Fruit fly (Drosophila melanogaster) whole organism, embryonic: ENCODE data around the gene Kyat.

Experiments used
- ATbp ChIP-seq: fragments of 200-800 bp; sonication (Bioruptor generic); optimal IDR thresholded peaks from 2 replicates; lab custom pipeline; 2017; ENCODE audit warnings: missing biosample characterization, mild to moderate bottlenecking, missing genetic modification characterization, missing genetic modification reagents
- Aef1 ChIP-seq: fragments of 200-800 bp; sonication (Bioruptor generic); IDR thresholded peaks from 3 replicates; pipeline ENCODE4 v1.3.6; 2022; ENCODE audit warnings: missing biosample characterization, missing genetic modification characterization
- Atf-2 ChIP-seq: fragments of 200-800 bp; sonication (Bioruptor generic); optimal IDR thresholded peaks from 2 replicates; lab custom pipeline; 2016; ENCODE audit warnings: missing biosample characterization, missing genetic modification characterization
- CG1024 ChIP-seq: fragments of 200-800 bp; sonication (Bioruptor generic); IDR thresholded peaks from 2 replicates; pipeline ENCODE4 v1.3.6; 2022; ENCODE audit warnings: missing biosample characterization, missing genetic modification characterization
- CG2199 ChIP-seq: fragments of 200-800 bp; sonication (Bioruptor generic); IDR thresholded peaks from 3 replicates; pipeline ENCODE4 v1.3.6; 2022; ENCODE audit warnings: missing biosample characterization, missing genetic modification characterization
- CG33557 ChIP-seq: fragments of 200-800 bp; sonication (Bioruptor generic); optimal IDR thresholded peaks from 2 replicates; lab custom pipeline; 2019; ENCODE audit warnings: missing biosample characterization, mild to moderate bottlenecking, missing genetic modification characterization, moderate library complexity
- CG34224 ChIP-seq: fragments of 200-800 bp; sonication (Bioruptor generic); IDR thresholded peaks from 3 replicates; pipeline ENCODE4 v1.3.6; 2022; ENCODE audit warnings: missing biosample characterization, missing genetic modification characterization; ENCODE audit not compliant: partially characterized antibody
- CG34376 ChIP-seq: fragments of 200-800 bp; sonication (Bioruptor generic); optimal IDR thresholded peaks from 2 replicates; lab custom pipeline; 2018; ENCODE audit warnings: missing biosample characterization, mild to moderate bottlenecking, missing genetic modification characterization
- CG3838 ChIP-seq: fragments of 200-800 bp; sonication (Bioruptor generic); optimal IDR thresholded peaks from 3 replicates; lab custom pipeline; 2016; ENCODE audit warnings: missing biosample characterization, missing genetic modification characterization
- CG42726 ChIP-seq: fragments of 200-800 bp; sonication (Bioruptor generic); IDR thresholded peaks from 2 replicates; pipeline ENCODE4 v1.3.6; 2022; ENCODE audit warnings: missing biosample characterization, missing genetic modification characterization; ENCODE audit not compliant: partially characterized antibody
- CG43689 ChIP-seq: fragments of 200-800 bp; sonication (Bioruptor generic); IDR thresholded peaks from 2 replicates; pipeline ENCODE4 v1.3.6; 2022; ENCODE audit warnings: missing biosample characterization, missing genetic modification characterization
- CG4617 ChIP-seq: fragments of 200-800 bp; sonication (Bioruptor generic); optimal IDR thresholded peaks from 3 replicates; lab custom pipeline; 2016; ENCODE audit warnings: missing biosample characterization, missing genetic modification characterization, borderline replicate concordance
- CG5245 ChIP-seq: fragments of 200-800 bp; sonication (Bioruptor generic); optimal IDR thresholded peaks from 3 replicates; lab custom pipeline; 2016; ENCODE audit warnings: missing biosample characterization, missing genetic modification characterization
- CG5953 ChIP-seq: fragments of 200-800 bp; sonication (Bioruptor generic); IDR thresholded peaks from 2 replicates; pipeline ENCODE4 v1.3.6; 2022; ENCODE audit warnings: missing biosample characterization, missing genetic modification characterization
- CG6254 ChIP-seq: fragments of 200-800 bp; sonication (Bioruptor generic); optimal IDR thresholded peaks from 3 replicates; lab custom pipeline; 2017; ENCODE audit warnings: mild to moderate bottlenecking, missing biosample characterization, missing genetic modification reagents, missing genetic modification characterization
- CG7357 ChIP-seq: fragments of 200-800 bp; sonication (Bioruptor generic); IDR thresholded peaks from 3 replicates; pipeline ENCODE4 v1.3.6; 2022; ENCODE audit warnings: missing biosample characterization, missing genetic modification characterization
- CG7839 ChIP-seq: fragments of 200-800 bp; sonication (Bioruptor generic); optimal IDR thresholded peaks from 3 replicates; lab custom pipeline; 2018; ENCODE audit warnings: missing biosample characterization, mild to moderate bottlenecking, missing genetic modification characterization, moderate library complexity
- CG7987 ChIP-seq: fragments of 200-800 bp; sonication (Bioruptor generic); optimal IDR thresholded peaks from 2 replicates; lab custom pipeline; 2018; ENCODE audit warnings: missing biosample characterization, mild to moderate bottlenecking, missing genetic modification characterization, moderate library complexity
- CG8478 ChIP-seq: fragments of >200 bp; optimal IDR thresholded peaks from 2 replicates; lab custom pipeline; 2018
- CG9609 ChIP-seq: fragments of 200-800 bp; sonication (Bioruptor generic); optimal IDR thresholded peaks from 3 replicates; lab custom pipeline; 2016; ENCODE audit warnings: missing biosample characterization, missing genetic modification characterization
- D ChIP-seq, 2 experiments: fragments of 200-800 bp in 1 of 2; fragments of >200 bp in 1 of 2; sonication (Bioruptor generic) in 1 of 2; optimal IDR thresholded peaks; 2 replicates in 1 of 2; 3 replicates in 1 of 2; lab custom pipeline; 2017; ENCODE audit warnings: mild to moderate bottlenecking in 1 of 2, missing biosample characterization in 1 of 2, missing genetic modification characterization in 1 of 2, missing genetic modification reagents in 1 of 2
- Dbx ChIP-seq: fragments of 200-800 bp; sonication (Bioruptor generic); IDR thresholded peaks from 3 replicates; pipeline ENCODE4 v1.3.6; 2022; ENCODE audit warnings: missing biosample characterization, missing genetic modification characterization
- Elba2 ChIP-seq: fragments of 200-800 bp; sonication (Bioruptor generic); optimal IDR thresholded peaks from 3 replicates; lab custom pipeline; 2016; ENCODE audit warnings: missing biosample characterization, missing genetic modification characterization
- MTF-1 ChIP-seq: fragments of 200-800 bp; sonication (Bioruptor generic); optimal IDR thresholded peaks from 2 replicates; lab custom pipeline; 2018; ENCODE audit warnings: missing biosample characterization, mild to moderate bottlenecking, missing genetic modification characterization, borderline replicate concordance
- NC2β ChIP-seq: fragments of 200-800 bp; sonication (Bioruptor generic); optimal IDR thresholded peaks from 2 replicates; lab custom pipeline; 2016; ENCODE audit warnings: missing biosample characterization, missing genetic modification characterization
- Optix ChIP-seq: fragments of 200-800 bp; sonication (Bioruptor generic); IDR thresholded peaks from 3 replicates; pipeline ENCODE4 v1.3.6; 2022; ENCODE audit warnings: missing biosample characterization, missing genetic modification characterization
- Ravus ChIP-seq: fragments of 200-800 bp; sonication (Bioruptor generic); IDR thresholded peaks from 2 replicates; pipeline ENCODE4 v1.3.6; 2022; ENCODE audit warnings: missing biosample characterization, missing genetic modification characterization
- Usf ChIP-seq: fragments of 200-800 bp; sonication (Bioruptor generic); optimal IDR thresholded peaks from 2 replicates; lab custom pipeline; 2017; ENCODE audit warnings: missing genotype, missing biosample characterization, missing genetic modification characterization
- ac ChIP-seq: fragments of 200-800 bp; sonication (Bioruptor generic); optimal IDR thresholded peaks from 3 replicates; lab custom pipeline; 2017; ENCODE audit warnings: missing biosample characterization, mild to moderate bottlenecking, missing genetic modification characterization
- ash1 ChIP-seq: fragments of 200-800 bp; sonication (Bioruptor generic); optimal IDR thresholded peaks from 2 replicates; lab custom pipeline; 2018; ENCODE audit warnings: missing biosample characterization, mild to moderate bottlenecking, missing genetic modification characterization
- ato ChIP-seq: fragments of 200-800 bp; sonication (Bioruptor generic); IDR thresholded peaks from 2 replicates; pipeline ENCODE4 v1.3.6; 2022; ENCODE audit warnings: missing biosample characterization, missing genetic modification characterization; ENCODE audit not compliant: partially characterized antibody
- az2 ChIP-seq: fragments of 200-800 bp; sonication (Bioruptor generic); optimal IDR thresholded peaks from 3 replicates; lab custom pipeline; 2016; ENCODE audit warnings: missing biosample characterization, missing genetic modification characterization
- bbx ChIP-seq: fragments of 200-800 bp; sonication (Bioruptor generic); IDR thresholded peaks from 2 replicates; pipeline ENCODE4 v1.3.6; 2022; ENCODE audit warnings: missing biosample characterization, missing genetic modification characterization; ENCODE audit not compliant: partially characterized antibody
- ci ChIP-seq: fragments of 200-800 bp; sonication (Bioruptor generic); IDR thresholded peaks from 3 replicates; pipeline ENCODE4 v1.3.6; 2022; ENCODE audit warnings: missing biosample characterization, missing genetic modification characterization
- gcm ChIP-seq: fragments of 200-800 bp; sonication (Bioruptor generic); optimal IDR thresholded peaks from 2 replicates; lab custom pipeline; 2019; ENCODE audit warnings: missing biosample characterization, mild to moderate bottlenecking, missing genetic modification characterization, moderate library complexity
- gsb-n ChIP-seq: fragments of 200-800 bp; sonication (Bioruptor generic); optimal IDR thresholded peaks from 3 replicates; lab custom pipeline; 2018; ENCODE audit warnings: missing biosample characterization, mild to moderate bottlenecking, missing genetic modification characterization
- insv ChIP-seq, 2 experiments: fragments of 200-800 bp; sonication (Bioruptor generic); optimal IDR thresholded peaks; 3 replicates each; lab custom pipeline; 2016 to 2018; ENCODE audit warnings: missing biosample characterization in 2 of 2, missing genetic modification characterization in 2 of 2
- mld ChIP-seq: fragments of 200-800 bp; sonication (Bioruptor generic); IDR thresholded peaks from 3 replicates; pipeline ENCODE4 v1.3.6; 2022; ENCODE audit warnings: missing biosample characterization, missing genetic modification characterization; ENCODE audit not compliant: partially characterized antibody
- nmo ChIP-seq: fragments of 200-800 bp; sonication (Bioruptor generic); optimal IDR thresholded peaks from 2 replicates; lab custom pipeline; 2018; ENCODE audit warnings: missing biosample characterization, mild to moderate bottlenecking, missing genetic modification characterization, moderate library complexity
- pho ChIP-seq: fragments of 200-800 bp; sonication (Bioruptor generic); optimal IDR thresholded peaks from 2 replicates; lab custom pipeline; 2016; ENCODE audit warnings: missing biosample characterization, missing genetic modification characterization
- pros ChIP-seq: fragments of 200-800 bp; sonication (Bioruptor generic); optimal IDR thresholded peaks from 3 replicates; lab custom pipeline; 2019; ENCODE audit warnings: missing biosample characterization, mild to moderate bottlenecking, missing genetic modification characterization, moderate library complexity
- pum ChIP-seq: fragments of 200-800 bp; sonication (Bioruptor generic); optimal IDR thresholded peaks from 2 replicates; lab custom pipeline; 2016; ENCODE audit warnings: missing biosample characterization, missing genetic modification characterization
- repo ChIP-seq: fragments of 200-800 bp; sonication (Bioruptor generic); optimal IDR thresholded peaks from 2 replicates; lab custom pipeline; 2016; ENCODE audit warnings: missing biosample characterization, missing genetic modification characterization
- sd ChIP-seq: fragments of 200-800 bp; sonication (Bioruptor generic); optimal IDR thresholded peaks from 3 replicates; lab custom pipeline; 2018; ENCODE audit warnings: missing biosample characterization, mild to moderate bottlenecking, missing genetic modification characterization, moderate library complexity
- shn ChIP-seq: fragments of 200-800 bp; sonication (Bioruptor generic); optimal IDR thresholded peaks from 3 replicates; lab custom pipeline; 2016; ENCODE audit warnings: missing biosample characterization, missing genetic modification characterization
- sima ChIP-seq: fragments of 200-800 bp; sonication (Bioruptor generic); optimal IDR thresholded peaks from 2 replicates; lab custom pipeline; 2016; ENCODE audit warnings: missing biosample characterization, missing genetic modification characterization
- slbo ChIP-seq: fragments of 200-800 bp; sonication (Bioruptor generic); IDR thresholded peaks from 2 replicates; pipeline ENCODE4 v1.3.6; 2022; ENCODE audit warnings: missing biosample characterization, missing genetic modification characterization
- ssp ChIP-seq: fragments of 200-800 bp; sonication (Bioruptor generic); IDR thresholded peaks from 2 replicates; pipeline ENCODE4 v1.3.6; 2022; ENCODE audit warnings: missing biosample characterization, missing genetic modification characterization
- tio ChIP-seq: fragments of 200-800 bp; sonication (Bioruptor generic); optimal IDR thresholded peaks from 2 replicates; lab custom pipeline; 2017; ENCODE audit warnings: missing biosample characterization, missing genetic modification characterization, inconsistent platforms

Gene Kyat

DNA sequence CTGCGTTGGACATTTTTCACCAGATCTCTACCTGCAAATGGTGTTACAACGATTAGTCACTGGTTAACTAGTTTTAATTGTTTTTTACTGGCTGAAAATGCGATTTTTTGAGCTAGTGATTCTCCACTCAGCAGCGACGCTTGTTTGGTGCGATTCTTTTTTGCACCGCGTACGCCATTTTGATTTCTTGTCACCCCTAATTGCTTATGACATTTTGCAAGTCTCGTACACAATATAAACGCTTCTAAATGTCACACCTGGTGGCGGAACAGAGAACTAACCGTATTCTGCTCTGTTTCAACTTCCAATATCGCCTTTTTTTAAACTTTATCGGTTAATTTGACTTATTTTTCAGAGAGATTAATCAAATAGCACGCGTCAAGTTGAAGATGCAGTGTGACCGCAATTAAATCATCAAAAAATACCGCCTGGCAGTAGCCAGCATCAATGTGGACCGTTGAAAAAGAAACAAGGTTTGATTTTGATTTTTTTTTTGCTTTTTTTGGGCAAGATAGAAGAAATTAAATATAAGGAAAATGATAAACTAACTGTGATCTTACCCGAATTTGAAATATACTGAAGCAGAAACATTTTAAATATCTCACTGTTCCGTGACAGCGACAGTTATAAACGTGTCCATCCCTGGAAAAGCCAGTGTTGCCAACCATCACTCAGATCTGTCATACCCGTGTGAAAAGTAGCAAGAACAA, 3.2 kb downstream of the Kyat start, which contains the start of the genes COX5A and glo (continued):
- TF ChIP-seq gcm (GFP tag; lab: Kevin White, UChicago) (peak; percentile 76), repo (GFP tag; lab: Kevin White, UChicago) (peak; percentile 72), sima (peak; percentile 38), ash1 (no peak), ATbp (GFP tag; lab: Kevin White, UChicago) (no peak), NC2β (GFP tag; lab: Kevin White, UChicago) (peak; percentile 90), CG34224 (GFP tag; lab: Robert Waterston, UW) (no peak), CG6254 (GFP tag; lab: Kevin White, UChicago) (no peak), CG33557 (peak; percentile 71), ssp (GFP tag; lab: Robert Waterston, UW) (no peak; the same call in none of the 2 replicates), Aef1 (peak; percentile 43; the same call in 1 of the 3 replicates), ato (no peak), CG43689 (no peak), CG42726 (GFP tag; lab: Robert Waterston, UW) (no peak), D (optimal IDR thresholded peaks at IDR 0.05; lab: Kevin White, UChicago) (no peak), D (GFP tag; optimal IDR thresholded peaks at IDR 0.05; lab: Kevin White, UChicago) (peak; percentile 16), gsb-n (tag; lab: Kevin White, UChicago) (peak; percentile 66), insv (GFP tag; optimal IDR thresholded peaks at IDR 0.05; lab: Kevin White, UChicago) (peak in 1 of 2 experiments; percentile 13), CG1024 (GFP tag; lab: Robert Waterston, UW) (peak; percentile 68; the same call in 1 of the 2 replicates), ac (GFP tag; lab: Kevin White, UChicago) (no peak), tio (no peak), MTF-1 (GFP tag; lab: Kevin White, UChicago) (peak; percentile 46), CG7839 (peak; percentile 76), nmo (peak; percentile 85), CG2199 (GFP tag; lab: Robert Waterston, UW) (0 out of 3 replicates have a peak, but pooled peaks have one; percentile 57), sd (tag; lab: Kevin White, UChicago) (no peak), CG9609 (GFP tag; lab: Kevin White, UChicago) (peak; percentile 85), CG7987 (GFP tag; lab: Kevin White, UChicago) (peak; percentile 61), CG4617 (GFP tag; lab: Kevin White, UChicago) (peak; percentile 87), CG34376 (GFP tag; lab: Kevin White, UChicago) (peak; percentile 37), pum (GFP tag; lab: Kevin White, UChicago) (peak; percentile 86), shn (peak; percentile 77), pho (GFP tag; lab: Kevin White, UChicago) (peak; percentile 85), Optix (GFP tag; lab: Robert Waterston, UW) (peak; percentile 67; the same call in 1 of the 3 replicates), CG8478 (lab: Kevin White, UChicago) (no peak), Ravus (GFP tag; lab: Robert Waterston, UW) (no peak), CG5953 (GFP tag; lab: Robert Waterston, UW) (no peak), mld (no peak), Dbx (GFP tag; lab: Robert Waterston, UW) (peak; percentile 83), bbx (GFP tag; lab: Robert Waterston, UW) (no peak; the same call in 1 of the 2 replicates), ci (peak; percentile 85), pros (GFP tag; lab: Kevin White, UChicago) (peak; percentile 21), Elba2 (peak; percentile 57), Atf-2 (peak; percentile 74), CG7357 (peak; percentile 42; the same call in 1 of the 3 replicates), CG3838 (GFP tag; lab: Kevin White, UChicago) (peak; percentile 27), az2 (GFP tag; lab: Kevin White, UChicago) (peak; percentile 76), Usf (GFP tag; lab: Kevin White, UChicago) (no peak), CG5245 (GFP tag; lab: Kevin White, UChicago) (peak; percentile 50), slbo (GFP tag; lab: Robert Waterston, UW) (peak; percentile 86)
